Worm (Caenorhabditis elegans) whole organism, L4 larva: ENCODE data around the gene T01G1.4.
A peak's percentile ranks its signal among the peaks of the same experiment; 100 is the strongest.

Source experiments
- F49E8.2 ChIP-seq: sonication (generic microtip); optimal IDR thresholded peaks from 2 replicates; lab custom pipeline; 2016; ENCODE audit warnings: missing compliant biosample characterization, mild to moderate bottlenecking, missing genetic modification characterization, borderline replicate concordance
- Y105C5A.15 ChIP-seq: fragments of 200-800 bp; sonication (Bioruptor generic); IDR thresholded peaks from 2 replicates; pipeline ENCODE4 v1.3.6; 2022; ENCODE audit warnings: missing genetic modification characterization, missing compliant biosample characterization
- Y48G9A.11 ChIP-seq: fragments of 200-800 bp; sonication (Bioruptor generic); IDR thresholded peaks from 2 replicates; pipeline ENCODE4 v1.3.6; 2022; ENCODE audit warnings: missing genetic modification reagents, missing genetic modification characterization, missing compliant biosample characterization
- aly-2 ChIP-seq: sonication (generic microtip); optimal IDR thresholded peaks from 2 replicates; lab custom pipeline; 2018; ENCODE audit warnings: missing biosample characterization, missing genetic modification characterization
- ama-1 ChIP-seq: fragments of 150-350 bp; optimal IDR thresholded peaks from 2 replicates; lab custom pipeline; 2014; ENCODE audit warnings: inconsistent platforms, mixed read lengths
- arid-1 ChIP-seq: fragments of 200-800 bp; sonication (Bioruptor generic); conservative IDR thresholded peaks from 2 replicates; pipeline ENCODE4 v1.3.6; 2022; ENCODE audit warnings: missing genetic modification reagents, missing genetic modification characterization, missing compliant biosample characterization
- ceh-82 ChIP-seq: sonication (generic microtip); optimal IDR thresholded peaks from 2 replicates; lab custom pipeline; 2017; ENCODE audit warnings: missing biosample characterization, missing genetic modification characterization
- daf-19 ChIP-seq: fragments of 200-800 bp; sonication (Bioruptor generic); conservative IDR thresholded peaks from 2 replicates; pipeline ENCODE4 v1.3.6; 2022; ENCODE audit warnings: missing genetic modification characterization, missing compliant biosample characterization
- dmd-6 ChIP-seq: fragments of 200-800 bp; sonication (Bioruptor generic); IDR thresholded peaks from 2 replicates; pipeline ENCODE4 v1.3.6; 2022; ENCODE audit warnings: missing genetic modification reagents, missing genetic modification characterization, missing compliant biosample characterization
- dmd-8 ChIP-seq: fragments of 200-800 bp; sonication (Bioruptor generic); IDR thresholded peaks from 2 replicates; pipeline ENCODE4 v1.3.6; 2022; ENCODE audit warnings: missing genetic modification characterization, missing compliant biosample characterization
- dmd-9 ChIP-seq: fragments of 200-800 bp; sonication (Bioruptor generic); IDR thresholded peaks from 2 replicates; pipeline ENCODE4 v1.3.6; 2022; ENCODE audit warnings: missing genetic modification reagents, missing genetic modification characterization, missing compliant biosample characterization
- duxl-1 ChIP-seq: sonication (generic microtip); optimal IDR thresholded peaks from 2 replicates; lab custom pipeline; 2016; ENCODE audit warnings: mild to moderate bottlenecking, missing genetic modification characterization, moderate library complexity, missing compliant biosample characterization; ENCODE audit not compliant: poor library complexity
- dve-1 ChIP-seq: sonication (generic microtip); optimal IDR thresholded peaks from 2 replicates; lab custom pipeline; 2017; ENCODE audit warnings: antibody characterized with exemption, mild to moderate bottlenecking, missing genetic modification characterization, missing compliant biosample characterization; ENCODE audit not compliant: insufficient read depth
- gei-8 ChIP-seq: fragments of 200-800 bp; sonication (Bioruptor generic); optimal IDR thresholded peaks from 2 replicates; lab custom pipeline; 2018; ENCODE audit warnings: mild to moderate bottlenecking, missing genetic modification characterization, missing compliant biosample characterization
- hlh-30 ChIP-seq: sonication (generic microtip); optimal IDR thresholded peaks from 2 replicates; lab custom pipeline; 2017; ENCODE audit warnings: antibody characterized with exemption, mild to moderate bottlenecking, missing genetic modification characterization, missing compliant biosample characterization; ENCODE audit not compliant: insufficient read depth
- lim-7 ChIP-seq: fragments of 200-800 bp; sonication (Bioruptor generic); IDR thresholded peaks from 2 replicates; pipeline ENCODE4 v1.3.6; 2022; ENCODE audit warnings: missing genetic modification characterization, missing compliant biosample characterization
- lin-1 ChIP-seq: fragments of 200-800 bp; sonication (Bioruptor generic); IDR thresholded peaks from 2 replicates; pipeline ENCODE4 v1.3.6; 2022; ENCODE audit warnings: missing genetic modification reagents, missing genetic modification characterization, missing compliant biosample characterization
- lin-13 ChIP-seq: fragments of 150-350 bp; optimal IDR thresholded peaks from 2 replicates; lab custom pipeline; 2014; ENCODE audit warnings: missing biosample characterization, missing genetic modification reagents, missing genetic modification characterization
- lin-38 ChIP-seq: fragments of 200-800 bp; sonication (Bioruptor generic); IDR thresholded peaks from 2 replicates; pipeline ENCODE4 v1.3.6; 2022; ENCODE audit warnings: missing genetic modification reagents, missing genetic modification characterization, missing compliant biosample characterization
- lin-39 ChIP-seq: fragments of 150-350 bp; optimal IDR thresholded peaks from 2 replicates; lab custom pipeline; 2014; ENCODE audit warnings: missing biosample characterization, missing genetic modification reagents, missing genetic modification characterization
- madf-5 ChIP-seq, 2 experiments: fragments of 200-800 bp; sonication (Bioruptor generic); IDR thresholded peaks; 2 replicates each; pipeline ENCODE4 v1.3.6; 2022; ENCODE audit warnings: missing compliant biosample characterization in 2 of 2, missing genetic modification characterization in 2 of 2
- mxl-2 ChIP-seq: fragments of 200-800 bp; sonication (Bioruptor generic); conservative IDR thresholded peaks from 2 replicates; pipeline ENCODE4 v1.3.6; 2022; ENCODE audit warnings: missing genetic modification reagents, missing genetic modification characterization, missing compliant biosample characterization
- mxl-3 ChIP-seq: fragments of 200-800 bp; sonication (Bioruptor generic); optimal IDR thresholded peaks from 2 replicates; lab custom pipeline; 2018; ENCODE audit warnings: mild to moderate bottlenecking, missing genetic modification characterization, missing compliant biosample characterization
- nhr-10 ChIP-seq: fragments of 150-350 bp; optimal IDR thresholded peaks from 2 replicates; lab custom pipeline; 2014; ENCODE audit warnings: missing biosample characterization, missing genetic modification characterization
- nhr-28 ChIP-seq: fragments of 150-350 bp; optimal IDR thresholded peaks from 2 replicates; lab custom pipeline; 2014; ENCODE audit warnings: missing biosample characterization, missing genetic modification characterization
- nhr-41 ChIP-seq: fragments of 200-800 bp; sonication (Bioruptor generic); IDR thresholded peaks from 2 replicates; pipeline ENCODE4 v1.3.6; 2022; ENCODE audit warnings: missing genetic modification reagents, missing genetic modification characterization, missing compliant biosample characterization
- nhr-48 ChIP-seq: sonication (generic microtip); optimal IDR thresholded peaks from 2 replicates; lab custom pipeline; 2016; ENCODE audit warnings: mild to moderate bottlenecking, missing genetic modification characterization, missing compliant biosample characterization
- pha-4 ChIP-seq, 2 experiments: fragments of 150-350 bp in 1 of 2; fragments of 200-800 bp in 1 of 2; sonication (Bioruptor generic) in 1 of 2; IDR thresholded peaks in 1 of 2; optimal IDR thresholded peaks in 1 of 2; 2 replicates each; pipeline versions ENCODE4 v1.3.6 to Lab custom; 2014 to 2022; ENCODE audit warnings: missing genetic modification characterization in 2 of 2, missing genetic modification reagents in 2 of 2, missing biosample characterization in 1 of 2, missing compliant biosample characterization in 1 of 2
- php-3 ChIP-seq: fragments of 200-800 bp; sonication (Bioruptor generic); IDR thresholded peaks from 2 replicates; pipeline ENCODE4 v1.3.6; 2022; ENCODE audit warnings: missing genetic modification reagents, missing genetic modification characterization, missing compliant biosample characterization
- snpc-1.2 ChIP-seq: fragments of 200-800 bp; sonication (Bioruptor generic); IDR thresholded peaks from 2 replicates; pipeline ENCODE4 v1.3.6; 2022; ENCODE audit warnings: missing genetic modification reagents, missing genetic modification characterization, missing compliant biosample characterization
- spr-1 ChIP-seq: sonication (generic microtip); optimal IDR thresholded peaks from 2 replicates; lab custom pipeline; 2016; ENCODE audit warnings: mild to moderate bottlenecking, missing genetic modification characterization, missing compliant biosample characterization
- tag-97 ChIP-seq: fragments of 200-800 bp; sonication (Bioruptor generic); IDR thresholded peaks from 2 replicates; pipeline ENCODE4 v1.3.6; 2022; ENCODE audit warnings: missing genetic modification characterization, missing compliant biosample characterization
- unc-62 ChIP-seq, 3 experiments: fragments of 150-350 bp in 1 of 3; sonication (generic microtip); optimal IDR thresholded peaks in 2 of 3; peaks in 1 of 3; 1 replicate in 1 of 3; 2 replicates in 2 of 3; lab custom pipeline; 2014 to 2017; ENCODE audit warnings: missing biosample characterization in 3 of 3, missing genetic modification characterization in 3 of 3, missing genetic modification reagents in 3 of 3, missing genotype in 1 of 3

T01G1.4 gene

ce11 chrIV:11347275-11347674 is 14.0 kb downstream of the T01G1.4 start:
- no peak for TF ChIP-seq nhr-28 (tag; lab: Kevin White, UChicago)
- peak; percentile 17 for TF ChIP-seq hlh-30 (tag; lab: Kevin White, UChicago)

- TF ChIP-seq gei-8 (GFP tag; lab: Kevin White, UChicago) (no peak), ceh-82 (tag; lab: Kevin White, UChicago) (no peak), mxl-3 (GFP tag; lab: Kevin White, UChicago) (no peak), dve-1 (tag; lab: Kevin White, UChicago) (no peak), dmd-6 (GFP tag; lab: Robert Waterston, UW) (no peak), daf-19 (GFP tag; lab: Robert Waterston, UW) (no peak), duxl-1 (tag; lab: Kevin White, UChicago) (no peak), aly-2 (tag; lab: Kevin White, UChicago) (no peak), mxl-2 (GFP tag; lab: Robert Waterston, UW) (no peak), madf-5 (GFP tag; IDR thresholded peaks at IDR 0.05; lab: Robert Waterston, UW) (no peak), nhr-48 (tag; lab: Kevin White, UChicago) (no peak), nhr-10 (tag; lab: Kevin White, UChicago) (no peak), lin-39 (no peak), spr-1 (tag; lab: Kevin White, UChicago) (no peak), lin-13 (GFP tag; lab: Kevin White, UChicago) (no peak), tag-97 (GFP tag; lab: Robert Waterston, UW) (no peak), arid-1 (no peak), php-3 (GFP tag; lab: Robert Waterston, UW) (no peak)
Observed at ce11 chrIV:11344288-11344687, 17.0 kb downstream of the T01G1.4 start.

ce11 chrIV:11340735-11341443 is 20.4 kb downstream of the T01G1.4 start:
- 0 out of 2 replicates have a peak, but pooled peaks have one; percentile 49 for TF ChIP-seq daf-19 (GFP tag; lab: Robert Waterston, UW)
- peak; percentile 28; the same call in 1 of the 2 replicates for TF ChIP-seq lin-1
- TF ChIP-seq nhr-41 (GFP tag; lab: Robert Waterston, UW): no peak
- TF ChIP-seq dmd-9 (GFP tag; lab: Robert Waterston, UW): no peak
- 0 out of 2 replicates have a peak, but pooled peaks have one; percentile 26 for TF ChIP-seq lim-7 (GFP tag; lab: Robert Waterston, UW)
- TF ChIP-seq dmd-8 (GFP tag; lab: Robert Waterston, UW): 0 out of 2 replicates have a peak, but pooled peaks have one; percentile 61
- TF ChIP-seq unc-62 (GFP tag; optimal IDR thresholded peaks at IDR 0.05 in 1 of 2; lab: Kevin White, UChicago): peak in 1 of 2 experiments; percentile 62
- no peak for TF ChIP-seq unc-62 (tag; optimal IDR thresholded peaks at IDR 0.05; lab: Kevin White, UChicago)
- no peak for TF ChIP-seq nhr-28 (tag; lab: Kevin White, UChicago)
- no peak for TF ChIP-seq duxl-1 (tag; lab: Kevin White, UChicago)
- TF ChIP-seq arid-1: 0 out of 2 replicates have a peak, but pooled peaks have one; percentile 29
- TF ChIP-seq lin-38 (GFP tag; lab: Robert Waterston, UW): peak; percentile 56
- TF ChIP-seq F49E8.2: peak; percentile 72
- peak; percentile 74 for TF ChIP-seq snpc-1.2 (GFP tag; lab: Robert Waterston, UW)
- peak; percentile 29; the same call in 1 of the 2 replicates for TF ChIP-seq pha-4 (GFP tag; IDR thresholded peaks at IDR 0.05; lab: Robert Waterston, UW)
- TF ChIP-seq pha-4 (tag; optimal IDR thresholded peaks at IDR 0.05; lab: Kevin White, UChicago): no peak
- TF ChIP-seq ama-1 (lab: Kevin White, UChicago): no peak
- TF ChIP-seq, all 104 proteins: peak for 10

ce11 chrIV:11337560-11337959 is 23.7 kb downstream of the T01G1.4 start:
- peak; percentile 29; the same call in 1 of the 2 replicates for TF ChIP-seq Y48G9A.11 (GFP tag; lab: Robert Waterston, UW)
- TF ChIP-seq Y105C5A.15: peak; percentile 56; the same call in 1 of the 2 replicates
- 0 out of 2 replicates have a peak, but pooled peaks have one; percentile 44 for TF ChIP-seq dmd-8 (GFP tag; lab: Robert Waterston, UW)
- 0 out of 2 replicates have a peak, but pooled peaks have one; percentile 27 for TF ChIP-seq arid-1
- peak; percentile 61 for TF ChIP-seq snpc-1.2 (GFP tag; lab: Robert Waterston, UW)
- TF ChIP-seq lin-38 (GFP tag; lab: Robert Waterston, UW): peak; percentile 34; the same call in 1 of the 2 replicates
